Worm (Caenorhabditis elegans): ENCODE data around the gene C35B1.3.

C35B1.3 gene

DNA sequence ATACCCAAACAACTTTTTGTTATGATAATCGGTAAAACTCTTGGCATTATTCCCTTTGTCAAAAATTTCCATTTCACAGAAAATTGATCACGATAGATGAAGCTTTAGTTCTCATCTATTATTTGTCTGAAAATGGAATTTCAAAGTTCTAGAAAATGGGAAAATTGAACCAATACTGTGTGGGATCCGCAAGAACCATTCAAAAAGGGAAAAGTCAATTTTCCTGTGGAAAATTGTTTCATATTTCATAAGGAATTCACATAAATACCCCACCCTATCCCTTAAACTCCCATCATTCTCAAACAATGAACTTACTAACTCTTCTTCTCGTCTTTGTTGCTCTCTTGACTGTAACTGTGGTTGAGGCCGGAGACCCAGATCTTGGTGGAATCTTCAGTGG is at the start of gene C35B1.3, which contains the start of gene C35B1.9:
Gene C35B1.3 (plus strand): TSS at position 306 of the 400 bp plus-strand sequence.
Gene C35B1.9 (minus strand): TSS at position 101 of the 400 bp plus-strand sequence.
- no peak for TF ChIP-seq unc-62 (GFP tag; optimal IDR thresholded peaks at IDR 0.05)

DNA sequence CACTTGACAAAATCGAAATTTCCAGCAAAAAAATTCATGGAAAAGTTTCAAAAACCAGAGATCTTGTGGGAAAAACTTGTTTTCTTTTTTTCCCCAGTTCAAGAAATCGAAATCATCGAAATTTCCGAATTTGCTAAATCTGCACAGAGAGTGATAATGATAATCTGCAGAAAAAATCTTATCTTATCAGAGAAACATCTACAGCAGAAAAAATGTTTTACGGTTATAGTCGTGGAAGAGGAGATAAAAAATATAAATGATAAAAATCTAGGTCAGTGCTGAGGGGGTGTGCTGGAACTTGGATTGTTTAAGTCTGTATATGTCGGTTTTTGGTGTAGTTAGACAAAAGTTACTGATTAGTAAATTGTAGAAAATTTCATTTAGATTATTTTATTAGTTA is 48.6 kb upstream of the C35B1.3 start:
- no peak for TF ChIP-seq unc-62 (GFP tag; optimal IDR thresholded peaks at IDR 0.05)

DNA sequence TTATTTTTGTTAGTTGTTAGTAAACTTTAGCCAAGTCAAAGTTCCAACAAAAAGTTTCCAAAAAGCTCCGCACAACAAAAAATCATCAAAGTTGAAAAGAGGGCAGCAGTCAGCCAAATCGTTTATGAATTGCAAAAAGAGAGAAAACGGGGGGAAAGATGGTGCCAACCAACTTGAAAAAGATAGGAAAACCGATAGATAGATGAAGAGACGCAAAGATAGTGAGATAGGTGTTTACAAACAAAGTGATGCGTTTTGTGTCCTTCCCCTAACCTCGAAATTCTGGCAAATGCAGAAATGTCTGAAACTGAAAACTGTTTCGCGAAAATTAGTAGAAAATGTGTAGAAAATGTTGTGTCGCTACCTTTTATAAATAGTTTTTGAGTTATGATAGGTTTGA is 47.5 kb upstream of the C35B1.3 start:
- no peak for TF ChIP-seq unc-62 (GFP tag; optimal IDR thresholded peaks at IDR 0.05)

DNA sequence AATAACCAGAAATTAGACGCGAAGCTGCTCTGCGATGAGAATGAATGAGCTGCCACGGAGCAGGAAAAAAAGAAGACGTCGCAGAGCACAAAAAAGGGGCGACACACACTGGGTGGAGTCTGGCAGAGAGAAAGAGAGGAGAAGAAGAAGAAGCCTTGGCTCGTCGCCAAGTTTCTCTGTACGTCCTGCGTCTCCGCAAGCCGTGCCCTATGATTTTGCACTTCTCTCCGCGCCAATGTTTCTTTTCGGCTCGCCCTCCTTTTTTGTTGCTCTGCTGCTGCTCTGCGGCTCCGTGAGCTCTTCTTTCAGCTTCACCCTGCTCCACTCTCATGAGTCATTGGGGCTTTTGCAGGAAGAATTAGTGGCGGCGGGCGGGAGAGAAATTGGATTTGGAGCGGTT is 46.1 kb upstream of the C35B1.3 start, which contains the start of gene hlh-30:
Gene hlh-30 (minus strand): TSS at position 69 of the 400 bp plus-strand sequence.
- TF ChIP-seq unc-62 (GFP tag; optimal IDR thresholded peaks at IDR 0.05): no peak

DNA sequence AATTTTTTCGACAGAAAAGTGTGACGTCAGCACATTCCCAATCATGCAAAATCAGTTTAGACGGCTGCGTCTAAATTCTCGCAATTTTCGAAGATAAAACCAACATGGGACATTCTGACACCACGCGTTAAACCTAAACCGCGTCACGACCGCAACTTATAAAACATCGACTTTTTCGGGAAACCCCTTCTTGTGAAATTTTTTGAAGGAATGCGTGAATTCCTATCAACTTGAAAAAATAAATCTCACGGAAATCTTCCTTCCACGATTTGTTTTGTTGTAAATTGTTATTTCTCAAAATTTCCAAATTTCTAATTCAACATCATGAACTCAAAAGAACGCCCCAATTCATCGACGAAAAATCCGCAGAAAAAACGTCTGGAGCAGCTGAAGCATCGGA is 41.0 kb upstream of the C35B1.3 start, which contains the start of gene F35F11.2:
Gene F35F11.2 (plus strand): TSS at position 301 of the 400 bp plus-strand sequence.
- no peak for TF ChIP-seq unc-62 (GFP tag; optimal IDR thresholded peaks at IDR 0.05)

DNA sequence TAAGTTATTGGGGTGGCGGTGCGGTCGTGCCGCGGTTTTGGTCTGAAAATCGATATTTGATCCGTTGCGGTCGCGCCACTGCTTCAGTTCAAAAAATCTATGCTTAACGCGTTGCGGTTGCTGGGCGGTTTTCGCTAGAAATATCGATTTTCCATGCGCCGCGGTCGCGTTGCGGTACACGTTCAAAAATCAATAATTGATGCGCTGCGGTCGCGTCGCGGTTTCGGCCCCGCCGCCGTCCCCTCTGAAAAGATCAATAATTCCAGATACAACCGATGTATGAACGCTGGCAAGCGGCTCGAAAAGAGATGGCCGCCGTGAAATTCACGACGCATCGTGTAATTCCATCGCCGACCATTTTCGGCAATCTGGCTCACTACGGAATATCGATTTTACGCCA is 39.9 kb upstream of the C35B1.3 start:
- TF ChIP-seq unc-62 (GFP tag; optimal IDR thresholded peaks at IDR 0.05): no peak

DNA sequence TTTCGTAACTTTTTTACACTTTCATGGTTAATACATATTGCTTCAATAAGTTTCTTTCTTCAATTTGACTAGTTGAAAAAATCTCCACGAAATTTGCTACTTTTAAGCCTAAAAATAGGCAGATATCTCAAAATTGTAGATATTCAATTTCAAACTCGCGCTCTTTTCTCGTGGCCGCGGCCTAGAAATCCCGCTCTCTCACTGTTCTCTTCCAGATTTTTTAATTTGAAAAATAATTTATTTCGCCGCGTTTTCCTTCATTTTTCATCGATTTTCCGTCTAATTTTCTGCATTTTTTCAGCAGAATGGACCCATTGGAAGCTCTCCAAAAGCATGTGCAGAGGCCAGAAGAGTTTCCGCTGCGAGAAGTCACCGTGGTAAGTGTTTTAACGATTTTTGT is 38.7 kb upstream of the C35B1.3 start, which contains the start of gene cdc-73:
Gene cdc-73 (plus strand): TSS at position 302 of the 400 bp plus-strand sequence.
- TF ChIP-seq unc-62 (GFP tag; optimal IDR thresholded peaks at IDR 0.05): no peak

DNA sequence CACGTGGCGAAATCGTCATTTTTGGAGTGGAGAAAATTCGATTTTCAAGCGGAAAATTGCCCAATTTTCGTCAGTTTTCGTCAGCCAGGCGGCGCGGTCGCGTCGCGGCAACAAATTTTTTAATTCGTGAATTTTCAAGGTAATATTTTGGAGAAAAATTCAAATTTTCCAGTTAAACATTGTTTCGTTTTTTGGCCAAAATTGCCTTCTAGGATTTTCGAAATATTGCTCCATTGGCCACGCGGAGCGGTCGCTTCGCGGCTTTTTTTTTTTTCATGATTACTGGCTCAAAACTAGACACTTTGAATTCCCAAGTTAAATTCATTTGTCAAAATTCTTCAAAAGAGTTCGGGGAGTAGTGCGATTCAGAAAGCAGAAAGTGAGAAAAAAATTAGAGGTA is 33.3 kb upstream of the C35B1.3 start:
- no peak for TF ChIP-seq unc-62 (GFP tag; optimal IDR thresholded peaks at IDR 0.05)

DNA sequence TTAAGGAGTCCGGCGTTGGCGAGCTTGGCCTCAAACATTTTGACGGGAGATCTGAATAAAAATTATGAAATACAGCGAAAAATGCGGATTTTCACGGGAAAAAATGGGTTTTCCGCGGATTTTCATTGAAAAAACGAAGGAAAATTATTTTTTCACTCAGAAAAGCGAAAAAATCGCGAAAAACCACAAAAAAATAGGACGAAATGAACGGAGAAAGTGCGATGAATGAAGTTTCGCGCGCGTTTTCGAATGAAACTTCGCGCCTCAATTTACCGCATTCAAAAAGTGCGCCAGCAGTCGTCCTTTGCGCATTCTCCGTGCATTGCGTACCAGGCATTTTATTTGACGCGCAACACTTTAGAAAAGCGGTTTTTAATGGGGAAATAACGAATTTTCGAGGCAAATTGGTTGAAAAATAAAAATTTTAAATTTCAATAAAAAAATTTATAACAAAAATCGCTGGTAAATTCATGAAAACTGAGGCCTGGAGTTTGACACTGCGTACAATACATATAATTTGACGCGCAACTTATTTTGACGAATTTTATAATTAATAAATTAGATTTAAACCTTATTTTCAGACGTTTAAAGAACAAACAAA is 31.5 kb upstream of the C35B1.3 start, which contains the start of gene pcn-1:
Gene pcn-1 (minus strand): TSS at position 51 of the 601 bp plus-strand sequence.
- no peak for TF ChIP-seq unc-62 (GFP tag; optimal IDR thresholded peaks at IDR 0.05)

DNA sequence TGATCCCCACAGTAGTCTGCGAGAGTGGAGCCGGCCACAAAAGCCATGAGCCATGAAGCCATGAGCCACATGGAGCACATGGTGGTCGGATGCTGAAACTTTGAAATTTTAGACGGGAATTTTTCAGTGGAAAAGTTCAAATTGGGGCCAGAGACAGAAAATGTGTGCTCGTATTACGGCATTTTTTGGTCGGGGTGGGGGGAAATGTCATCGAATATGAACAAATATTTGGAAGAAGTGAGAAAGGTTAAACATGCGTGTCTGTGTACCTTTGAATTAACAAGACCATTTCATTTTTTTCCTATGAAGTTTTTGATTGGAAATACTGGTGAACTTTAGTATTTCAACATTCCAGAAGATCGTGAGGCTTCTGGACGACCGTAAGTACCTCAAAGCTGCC is 29.4 kb upstream of the C35B1.3 start, which contains the start of gene wrt-5:
Gene wrt-5 (minus strand): TSS at position 101 of the 400 bp plus-strand sequence.
- no peak for TF ChIP-seq unc-62 (GFP tag; optimal IDR thresholded peaks at IDR 0.05)

DNA sequence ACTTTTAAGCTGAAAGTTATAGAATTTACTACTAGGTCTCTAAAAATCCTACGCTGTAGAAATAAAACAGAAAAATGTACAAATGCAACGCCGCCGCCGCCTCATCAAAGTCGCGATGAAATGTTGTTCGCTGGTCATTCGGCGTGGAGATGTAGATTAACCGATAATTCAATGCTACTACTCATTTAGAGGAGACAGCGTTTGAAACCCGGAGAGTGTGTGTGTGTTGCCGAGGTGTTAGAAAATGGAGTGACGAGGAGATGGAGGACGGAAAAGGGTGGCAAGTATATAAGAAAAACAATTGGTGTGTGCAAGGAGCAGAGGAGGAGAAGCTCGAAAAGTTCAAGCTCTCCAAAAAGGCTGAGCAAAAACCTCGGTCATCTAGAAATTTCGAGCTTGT is 28.7 kb upstream of the C35B1.3 start:
- TF ChIP-seq unc-62 (GFP tag; optimal IDR thresholded peaks at IDR 0.05): no peak

DNA sequence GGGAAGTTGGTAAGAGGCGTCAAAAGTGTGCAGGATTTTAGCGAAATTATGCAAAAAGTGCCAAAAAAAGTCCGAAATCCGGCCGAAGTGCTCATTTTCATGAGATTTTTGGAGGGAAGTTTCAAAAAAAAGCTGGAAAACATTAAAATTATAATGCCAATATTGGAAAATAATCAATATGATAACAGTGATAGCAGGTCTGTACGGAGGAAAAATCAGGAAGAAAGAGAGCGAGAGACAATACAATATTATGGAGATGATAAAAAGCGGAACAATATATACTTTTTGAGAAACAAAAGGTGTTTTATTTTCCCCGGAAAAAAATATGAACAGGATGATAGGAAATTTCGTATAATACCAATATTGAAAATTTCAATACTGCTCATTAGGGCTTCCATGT is 27.5 kb upstream of the C35B1.3 start:
- TF ChIP-seq unc-62 (GFP tag; optimal IDR thresholded peaks at IDR 0.05): no peak

DNA sequence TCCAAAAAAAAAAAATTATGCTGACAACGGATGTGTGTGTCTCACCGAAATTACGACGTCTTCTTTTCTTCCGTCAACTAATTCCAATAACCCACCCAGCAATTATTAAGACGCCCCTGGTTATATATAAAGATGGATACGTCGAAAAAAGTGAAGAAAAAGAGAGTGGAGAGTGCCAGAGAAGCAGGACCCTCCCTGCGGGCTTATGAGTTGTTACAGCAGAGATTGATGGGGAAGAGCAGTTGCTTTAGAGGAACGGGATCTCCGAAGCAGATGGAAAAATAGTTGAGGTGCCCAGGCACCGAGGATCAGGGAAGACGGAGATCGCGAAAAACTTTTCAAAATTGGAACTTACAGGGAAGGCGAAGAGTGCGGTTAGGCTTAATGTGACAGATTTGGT is 25.7 kb upstream of the C35B1.3 start:
- TF ChIP-seq unc-62 (GFP tag; optimal IDR thresholded peaks at IDR 0.05): no peak

DNA sequence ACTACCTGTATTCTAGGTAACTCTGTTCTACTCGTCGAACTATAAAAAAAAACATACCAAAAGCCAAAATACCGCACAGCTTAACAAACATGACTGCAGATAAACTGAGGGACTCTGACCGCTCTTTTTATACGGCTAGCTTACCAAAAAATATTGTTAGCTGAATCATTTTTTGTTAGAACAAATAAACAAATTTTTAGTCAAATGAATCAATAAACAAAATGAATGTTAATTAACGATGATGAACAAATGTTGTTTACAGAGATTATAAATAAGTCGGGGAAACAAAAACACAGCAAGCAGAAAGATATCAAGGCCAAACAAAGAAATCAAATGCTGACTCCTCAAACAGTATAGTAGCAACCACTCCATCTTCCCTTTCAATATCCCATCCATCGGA is 17.4 kb upstream of the C35B1.3 start, which contains the start of gene ilys-6:
Gene ilys-6 (minus strand): TSS at position 101 of the 400 bp plus-strand sequence.
- TF ChIP-seq unc-62 (GFP tag; optimal IDR thresholded peaks at IDR 0.05): no peak

DNA sequence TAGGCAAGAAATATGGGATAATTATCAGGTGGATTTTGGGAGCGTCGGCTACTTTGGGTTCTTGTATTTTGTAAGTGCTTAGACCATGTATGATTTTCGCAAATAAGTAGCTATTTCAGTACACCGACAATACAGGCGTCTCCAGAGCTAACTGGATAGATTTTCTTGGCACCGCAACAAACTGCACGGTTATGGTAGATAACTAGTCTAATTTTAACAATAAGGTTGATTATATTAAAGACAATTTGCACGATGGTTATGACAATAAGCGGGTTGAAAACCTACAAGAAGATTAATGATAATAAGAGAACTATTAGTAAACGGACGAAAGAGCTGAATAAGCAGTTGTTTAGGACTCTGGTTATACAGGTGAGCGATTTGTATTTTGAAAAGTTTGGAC is 13.6 kb upstream of the C35B1.3 start:
- no peak for TF ChIP-seq unc-62 (GFP tag; optimal IDR thresholded peaks at IDR 0.05)

DNA sequence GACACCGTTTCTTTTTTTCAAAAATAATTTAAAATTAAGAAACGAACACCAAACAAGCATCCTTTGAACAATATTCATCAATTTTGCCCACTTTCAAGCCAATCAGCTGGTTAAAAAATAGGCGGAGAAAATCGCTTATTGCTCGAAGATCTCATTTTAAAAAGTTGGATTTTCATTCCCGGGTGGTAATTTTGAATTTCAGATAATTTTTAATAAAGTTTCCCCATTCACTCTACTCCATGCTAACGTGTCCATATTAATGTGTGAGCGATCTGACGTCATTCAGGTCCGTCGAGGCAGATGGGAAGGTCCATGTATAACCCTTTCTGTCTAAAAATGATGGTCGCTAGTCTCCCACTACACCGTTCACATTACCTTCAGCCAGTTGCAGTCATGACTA is 12.5 kb upstream of the C35B1.3 start, which contains the start of gene fbxb-55:
Gene fbxb-55 (plus strand): TSS at position 301 of the 400 bp plus-strand sequence.
- TF ChIP-seq unc-62 (GFP tag; optimal IDR thresholded peaks at IDR 0.05): no peak

DNA sequence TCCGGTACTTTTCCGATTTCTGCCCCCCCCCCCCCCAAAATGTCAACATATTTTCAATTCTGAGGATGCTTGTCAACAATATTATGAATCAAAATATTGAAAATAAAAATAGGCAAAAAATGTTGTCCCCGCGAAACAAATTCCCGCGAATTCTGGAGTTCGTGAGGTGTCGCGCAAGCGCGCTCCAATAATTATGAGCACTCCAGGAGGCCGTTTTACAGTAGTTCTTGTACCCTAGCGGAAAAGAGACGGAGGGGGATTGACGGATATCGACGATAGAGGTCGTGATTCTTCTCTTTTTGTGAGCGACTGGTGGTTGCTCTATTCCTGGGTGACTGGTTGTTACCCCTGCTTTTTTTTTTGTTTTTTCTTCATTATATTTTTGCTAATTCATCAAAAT is 10.1 kb upstream of the C35B1.3 start:
- TF ChIP-seq unc-62 (GFP tag; optimal IDR thresholded peaks at IDR 0.05): no peak

Measured in whole organism, dauer.